Fruit fly (Drosophila melanogaster): ENCODE data around the gene miple2.

Gene miple2

dm6 chr3L:223019-223902, 47.7 kb upstream of the miple2 start, which contains the start of the genes pyx and CG33229 (continued):
- TF ChIP-seq fd59A (GFP tag; optimal IDR thresholded peaks at IDR 0.05) = peak; percentile 64
- peak; percentile 57 for TF ChIP-seq CG8319 (GFP tag; optimal IDR thresholded peaks at IDR 0.05)
- TF ChIP-seq svp (GFP tag) = peak; percentile 93
- peak; percentile 92 for TF ChIP-seq Hr4 (GFP tag; optimal IDR thresholded peaks at IDR 0.05)
- TF ChIP-seq Sox15 (GFP tag; optimal IDR thresholded peaks at IDR 0.05) = peak; percentile 83
- TF ChIP-seq CG16779 (tag; optimal IDR thresholded peaks at IDR 0.05) = no peak
- TF ChIP-seq Ets96B (tag; optimal IDR thresholded peaks at IDR 0.05) = peak; percentile 70
- peak; percentile 65 for TF ChIP-seq Lpt (GFP tag; optimal IDR thresholded peaks at IDR 0.05)
- peak; percentile 86 for TF ChIP-seq pdm3 (GFP tag; optimal IDR thresholded peaks at IDR 0.05)
- peak; percentile 74 for TF ChIP-seq Sox102F (GFP tag; optimal IDR thresholded peaks at IDR 0.05)
- TF ChIP-seq fd85E (GFP tag; optimal IDR thresholded peaks at IDR 0.05) = no peak
- TF ChIP-seq lz (GFP tag; optimal IDR thresholded peaks at IDR 0.05) = peak; percentile 88
- peak; percentile 82 for TF ChIP-seq Met (GFP tag; optimal IDR thresholded peaks at IDR 0.05)
- TF ChIP-seq CG6808 (GFP tag; optimal IDR thresholded peaks at IDR 0.05) = peak; percentile 71
- TF ChIP-seq CG32006 (GFP tag; optimal IDR thresholded peaks at IDR 0.05) = peak; percentile 94
- TF ChIP-seq CG6276 (GFP tag; optimal IDR thresholded peaks at IDR 0.05) = peak; percentile 74

DNA sequence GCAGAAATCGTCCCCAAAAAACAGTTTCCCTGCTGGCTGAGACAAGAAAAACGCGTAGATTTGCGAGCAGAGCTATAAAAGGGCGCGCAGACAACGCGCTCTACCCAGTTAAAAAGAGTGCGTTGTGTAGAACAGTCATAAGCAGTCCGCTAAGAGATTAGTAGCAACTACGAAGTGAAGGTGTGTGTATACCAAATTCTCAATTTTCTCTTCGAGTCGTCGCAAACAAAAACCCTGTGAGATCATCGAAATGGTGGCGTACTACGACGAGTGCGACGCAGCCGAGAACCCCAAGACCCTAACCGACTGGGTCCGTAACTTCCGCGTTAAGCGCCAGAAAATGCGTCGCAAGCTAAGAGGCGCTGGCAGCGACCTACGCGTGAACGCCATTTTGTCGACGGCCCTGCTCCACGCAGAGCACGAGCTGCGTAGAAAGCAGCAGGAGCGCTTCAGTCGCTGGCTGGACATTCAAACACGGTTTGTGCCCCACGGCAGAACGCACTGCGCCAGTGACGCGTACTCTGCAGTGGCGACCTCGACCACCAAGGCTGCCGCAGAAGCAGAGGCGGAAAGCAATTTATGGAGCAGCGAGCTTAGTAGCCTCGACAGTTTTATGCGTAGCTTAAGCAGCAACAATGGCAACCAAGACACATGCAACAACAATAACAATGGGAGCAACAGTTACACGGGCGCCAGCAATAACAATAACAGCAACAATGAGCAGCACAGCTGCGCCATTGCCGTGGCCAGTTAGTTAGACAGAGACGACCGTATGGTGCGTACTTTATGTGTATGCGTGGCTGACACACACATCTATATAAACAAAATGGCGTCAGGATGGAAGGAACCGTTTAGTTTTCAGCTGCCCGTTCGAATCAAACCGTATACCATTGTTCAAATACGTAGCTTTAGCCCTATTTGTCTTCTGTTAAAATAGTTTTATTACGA, 46.7 kb upstream of the miple2 start:
- no peak for TF ChIP-seq CG31627 (GFP tag; optimal IDR thresholded peaks at IDR 0.05)
- TF ChIP-seq CG8632 (GFP tag; optimal IDR thresholded peaks at IDR 0.05) = peak; percentile 1
- TF ChIP-seq lz (GFP tag; optimal IDR thresholded peaks at IDR 0.05) = no peak
- TF ChIP-seq Sox14 (GFP tag; optimal IDR thresholded peaks at IDR 0.05) = peak; percentile 71
- no peak for TF ChIP-seq Ets96B (tag; optimal IDR thresholded peaks at IDR 0.05)
- TF ChIP-seq cyc (GFP tag; optimal IDR thresholded peaks at IDR 0.05) = no peak
- no peak for TF ChIP-seq acj6 (GFP tag; optimal IDR thresholded peaks at IDR 0.05)
- peak; percentile 41 for TF ChIP-seq CG9139 (GFP tag; optimal IDR thresholded peaks at IDR 0.05)
- no peak for TF ChIP-seq CG11762 (GFP tag; optimal IDR thresholded peaks at IDR 0.05; ENCODE audit: insufficient read depth)
- no peak for TF ChIP-seq Blimp-1 (GFP tag; optimal IDR thresholded peaks at IDR 0.05)
- peak; percentile 41 for TF ChIP-seq vri (GFP tag; optimal IDR thresholded peaks at IDR 0.05)
- no peak for TF ChIP-seq Sox15 (GFP tag; optimal IDR thresholded peaks at IDR 0.05)
- TF ChIP-seq eg (GFP tag; IDR thresholded peaks at IDR 0.05) = peak; percentile 42; the same call in 2 of the 3 replicates
- TF ChIP-seq CG32006 (GFP tag; optimal IDR thresholded peaks at IDR 0.05) = no peak
- TF ChIP-seq Eip78C (GFP tag) = peak; percentile 59
- no peak for TF ChIP-seq CG8319 (GFP tag; optimal IDR thresholded peaks at IDR 0.05)
- peak; percentile 63 for TF ChIP-seq dsx (GFP tag; optimal IDR thresholded peaks at IDR 0.05; ENCODE audit: poor library complexity, severe bottlenecking)
- no peak for TF ChIP-seq CG4318 (GFP tag; optimal IDR thresholded peaks at IDR 0.05)
- peak; percentile 26 for TF ChIP-seq CG7368 (GFP tag; optimal IDR thresholded peaks at IDR 0.05)
- TF ChIP-seq Hr39 (GFP tag; optimal IDR thresholded peaks at IDR 0.05) = no peak
- no peak for TF ChIP-seq CG11294 (GFP tag; IDR thresholded peaks at IDR 0.05)
- no peak for TF ChIP-seq CG10631 (GFP tag; optimal IDR thresholded peaks at IDR 0.05)
- no peak for TF ChIP-seq spab (GFP tag; optimal IDR thresholded peaks at IDR 0.05)
- peak; percentile 80 for TF ChIP-seq svp (GFP tag)
- peak; percentile 39; the same call in 1 of the 3 replicates for TF ChIP-seq CG6163 (GFP tag; IDR thresholded peaks at IDR 0.05)
- TF ChIP-seq CG8119 (GFP tag; IDR thresholded peaks at IDR 0.05) = 0 out of 3 replicates have a peak, but pooled peaks have one; percentile 23
- TF ChIP-seq CG6792 (GFP tag; optimal IDR thresholded peaks at IDR 0.05) = no peak
- peak; percentile 15 for TF ChIP-seq topi (GFP tag; optimal IDR thresholded peaks at IDR 0.05)
- TF ChIP-seq CG1621 (tag; optimal IDR thresholded peaks at IDR 0.05) = peak; percentile 62
- TF ChIP-seq Lpt (GFP tag; optimal IDR thresholded peaks at IDR 0.05) = no peak
- peak; percentile 8; the same call in 1 of the 2 replicates for TF ChIP-seq CG15336 (GFP tag; IDR thresholded peaks at IDR 0.05)
- no peak for TF ChIP-seq fd59A (GFP tag; optimal IDR thresholded peaks at IDR 0.05)
- TF ChIP-seq pdm3 (GFP tag; optimal IDR thresholded peaks at IDR 0.05) = no peak
- TF ChIP-seq Sox102F (GFP tag; optimal IDR thresholded peaks at IDR 0.05) = no peak
- peak; percentile 1 for TF ChIP-seq Met (GFP tag; optimal IDR thresholded peaks at IDR 0.05)
- peak; percentile 2 for TF ChIP-seq CG6808 (GFP tag; optimal IDR thresholded peaks at IDR 0.05)
- TF ChIP-seq salr (GFP tag; optimal IDR thresholded peaks at IDR 0.05) = no peak
- no peak for TF ChIP-seq OdsH (GFP tag; optimal IDR thresholded peaks at IDR 0.05)
- TF ChIP-seq dac (GFP tag; optimal IDR thresholded peaks at IDR 0.05) = no peak
